Fruit fly (Drosophila melanogaster) whole organism, embryonic: ENCODE measurements around the gene Tsp96F.

Experiments used
- CG10274 ChIP-seq: fragments of 200-800 bp; sonication (Bioruptor generic); optimal IDR thresholded peaks from 3 replicates; lab custom pipeline; 2017; ENCODE audit warnings: missing biosample characterization, mild to moderate bottlenecking, missing genetic modification characterization
- CG10543 ChIP-seq: fragments of 200-800 bp; sonication (Bioruptor generic); optimal IDR thresholded peaks from 3 replicates; lab custom pipeline; 2017; ENCODE audit warnings: missing biosample characterization, mild to moderate bottlenecking, missing genetic modification characterization, moderate library complexity
- CG11696 ChIP-seq: fragments of 200-800 bp; sonication (Bioruptor generic); IDR thresholded peaks from 2 replicates; pipeline ENCODE4 v1.3.6; 2022; ENCODE audit warnings: missing biosample characterization, missing genetic modification characterization
- CG11723 ChIP-seq: fragments of 200-800 bp; sonication (Bioruptor generic); optimal IDR thresholded peaks from 2 replicates; lab custom pipeline; 2017; ENCODE audit warnings: missing biosample characterization, mild to moderate bottlenecking, missing genetic modification characterization
- CG12769 ChIP-seq: fragments of 200-800 bp; sonication (Bioruptor generic); optimal IDR thresholded peaks from 2 replicates; lab custom pipeline; 2019; ENCODE audit warnings: missing biosample characterization, mild to moderate bottlenecking, missing genetic modification characterization, moderate library complexity
- CG14710 ChIP-seq: fragments of 200-800 bp; sonication (Bioruptor generic); optimal IDR thresholded peaks from 3 replicates; lab custom pipeline; 2019; ENCODE audit warnings: missing biosample characterization, mild to moderate bottlenecking, missing genetic modification characterization, moderate library complexity
- CG1832 ChIP-seq: fragments of 200-800 bp; sonication (Bioruptor generic); optimal IDR thresholded peaks from 2 replicates; lab custom pipeline; 2017; ENCODE audit warnings: missing biosample characterization, mild to moderate bottlenecking, missing genetic modification characterization, inconsistent platforms
- CG2712 ChIP-seq: fragments of 200-800 bp; optimal IDR thresholded peaks from 3 replicates; lab custom pipeline; 2019; ENCODE audit warnings: missing biosample characterization, mild to moderate bottlenecking, missing genetic modification characterization, moderate library complexity
- CG30020 ChIP-seq: fragments of 200-800 bp; optimal IDR thresholded peaks from 2 replicates; lab custom pipeline; 2019; ENCODE audit warnings: missing biosample characterization, mild to moderate bottlenecking, missing genetic modification characterization, moderate library complexity
- CG3065 ChIP-seq: fragments of 200-800 bp; sonication (Bioruptor generic); optimal IDR thresholded peaks from 2 replicates; lab custom pipeline; 2016; ENCODE audit warnings: missing biosample characterization, missing genetic modification characterization
- CG32532 ChIP-seq: fragments of 200-800 bp; sonication (Bioruptor generic); IDR thresholded peaks from 2 replicates; pipeline ENCODE4 v1.3.6; 2022; ENCODE audit warnings: missing biosample characterization, missing genetic modification characterization
- CG3838 ChIP-seq: fragments of 200-800 bp; sonication (Bioruptor generic); optimal IDR thresholded peaks from 3 replicates; lab custom pipeline; 2016; ENCODE audit warnings: missing biosample characterization, missing genetic modification characterization
- CG4404 ChIP-seq: fragments of 200-800 bp; sonication (Bioruptor generic); IDR thresholded peaks from 2 replicates; pipeline ENCODE4 v1.3.6; 2022; ENCODE audit warnings: missing biosample characterization, missing genetic modification characterization
- CG6254 ChIP-seq: fragments of 200-800 bp; sonication (Bioruptor generic); optimal IDR thresholded peaks from 3 replicates; lab custom pipeline; 2017; ENCODE audit warnings: mild to moderate bottlenecking, missing biosample characterization, missing genetic modification reagents, missing genetic modification characterization
- CG6854 ChIP-seq: fragments of 200-800 bp; sonication (Bioruptor generic); optimal IDR thresholded peaks from 3 replicates; lab custom pipeline; 2017; ENCODE audit warnings: missing biosample characterization, mild to moderate bottlenecking, missing genetic modification characterization
- CG7963 ChIP-seq: fragments of 200-800 bp; sonication (Bioruptor generic); IDR thresholded peaks from 3 replicates; pipeline ENCODE4 v1.3.6; 2022; ENCODE audit warnings: missing biosample characterization, missing genetic modification characterization; ENCODE audit not compliant: partially characterized antibody
- CG8290 ChIP-seq, 3 experiments: fragments of 200-800 bp; sonication (Bioruptor generic); optimal IDR thresholded peaks; 2 replicates each; lab custom pipeline; 2016 to 2019; ENCODE audit warnings: missing biosample characterization in 3 of 3, missing genetic modification characterization in 3 of 3, mild to moderate bottlenecking in 2 of 3, moderate library complexity in 1 of 3
- Chrac-16 ChIP-seq: fragments of 200-800 bp; sonication (Bioruptor generic); optimal IDR thresholded peaks from 3 replicates; lab custom pipeline; 2016; ENCODE audit warnings: missing biosample characterization, missing genetic modification characterization
- Dad ChIP-seq: fragments of 200-800 bp; sonication (Bioruptor generic); optimal IDR thresholded peaks from 3 replicates; lab custom pipeline; 2016; ENCODE audit warnings: missing biosample characterization, missing genetic modification characterization
- Dbx ChIP-seq: fragments of 200-800 bp; sonication (Bioruptor generic); IDR thresholded peaks from 3 replicates; pipeline ENCODE4 v1.3.6; 2022; ENCODE audit warnings: missing biosample characterization, missing genetic modification characterization
- Dfd ChIP-seq, 2 experiments: fragments of >200 bp; optimal IDR thresholded peaks; 2 replicates each; lab custom pipeline; 2017; ENCODE audit warnings: missing biosample characterization in 2 of 2, missing genetic modification characterization in 2 of 2
- Lpt ChIP-seq: fragments of >200 bp; optimal IDR thresholded peaks from 2 replicates; lab custom pipeline; 2018; ENCODE audit warnings: missing biosample characterization, missing genetic modification characterization
- Mrtf ChIP-seq: fragments of 200-800 bp; sonication (Bioruptor generic); IDR thresholded peaks from 3 replicates; pipeline ENCODE4 v1.3.6; 2022; ENCODE audit warnings: missing biosample characterization, missing genetic modification characterization
- Optix ChIP-seq: fragments of 200-800 bp; sonication (Bioruptor generic); IDR thresholded peaks from 3 replicates; pipeline ENCODE4 v1.3.6; 2022; ENCODE audit warnings: missing biosample characterization, missing genetic modification characterization
- Side ChIP-seq: fragments of 200-800 bp; sonication (Bioruptor generic); optimal IDR thresholded peaks from 2 replicates; lab custom pipeline; 2016; ENCODE audit warnings: missing biosample characterization, missing genetic modification characterization
- Sin3A ChIP-seq: fragments of >200 bp; optimal IDR thresholded peaks from 2 replicates; lab custom pipeline; 2018
- Six4 ChIP-seq: fragments of 200-800 bp; sonication (Bioruptor generic); optimal IDR thresholded peaks from 2 replicates; lab custom pipeline; 2016; ENCODE audit warnings: missing biosample characterization, missing genetic modification characterization
- Vsx1 ChIP-seq: fragments of 200-800 bp; sonication (Bioruptor generic); optimal IDR thresholded peaks from 2 replicates; lab custom pipeline; 2017; ENCODE audit warnings: missing biosample characterization, mild to moderate bottlenecking, missing genetic modification characterization, missing genetic modification reagents
- ase ChIP-seq: fragments of 200-800 bp; sonication (Bioruptor generic); IDR thresholded peaks from 3 replicates; pipeline ENCODE4 v1.3.6; 2022; ENCODE audit warnings: missing biosample characterization, missing genetic modification characterization
- bsh ChIP-seq, 2 experiments: fragments of 200-800 bp; sonication (Bioruptor generic); optimal IDR thresholded peaks; 2 replicates each; lab custom pipeline; 2017 to 2018; ENCODE audit warnings: mild to moderate bottlenecking in 2 of 2, missing biosample characterization in 2 of 2, missing genetic modification characterization in 2 of 2, moderate library complexity in 1 of 2
- chm ChIP-seq: fragments of 200-800 bp; sonication (Bioruptor generic); IDR thresholded peaks from 2 replicates; pipeline ENCODE4 v1.3.6; 2022; ENCODE audit warnings: missing biosample characterization, missing genetic modification characterization
- dati ChIP-seq: fragments of 200-800 bp; sonication (Bioruptor generic); IDR thresholded peaks from 2 replicates; pipeline ENCODE4 v1.3.6; 2022; ENCODE audit warnings: missing biosample characterization, missing genetic modification characterization
- disco-r ChIP-seq: fragments of 200-800 bp; sonication (Bioruptor generic); optimal IDR thresholded peaks from 2 replicates; lab custom pipeline; 2016; ENCODE audit warnings: missing biosample characterization, missing genetic modification characterization
- ftz-f1 ChIP-seq: fragments of 200-800 bp; sonication (Bioruptor generic); optimal IDR thresholded peaks from 2 replicates; lab custom pipeline; 2016; ENCODE audit warnings: missing biosample characterization, missing genetic modification characterization
- ham ChIP-seq: fragments of 200-800 bp; sonication (Bioruptor generic); IDR thresholded peaks from 2 replicates; pipeline ENCODE4 v1.3.6; 2022; ENCODE audit warnings: missing biosample characterization, missing genetic modification characterization
- hb ChIP-seq: fragments of 200-800 bp; sonication (Bioruptor generic); IDR thresholded peaks from 3 replicates; pipeline ENCODE4 v1.3.6; 2022; ENCODE audit warnings: missing biosample characterization, missing genetic modification characterization; ENCODE audit not compliant: partially characterized antibody
- lov ChIP-seq, 2 experiments: fragments of 200-800 bp in 1 of 2; fragments of >200 bp in 1 of 2; sonication (Bioruptor generic) in 1 of 2; IDR thresholded peaks in 1 of 2; optimal IDR thresholded peaks in 1 of 2; 2 replicates in 1 of 2; 3 replicates in 1 of 2; pipeline versions ENCODE4 v1.3.6 to Lab custom; 2017 to 2022; ENCODE audit warnings: missing biosample characterization in 1 of 2, missing genetic modification characterization in 1 of 2
- odd ChIP-seq: fragments of 200-800 bp; sonication (Bioruptor generic); optimal IDR thresholded peaks from 2 replicates; lab custom pipeline; 2017; ENCODE audit warnings: missing biosample characterization, mild to moderate bottlenecking, missing genetic modification characterization
- pan ChIP-seq, 4 experiments: fragments of >200 bp in 3 of 4; fragments of 200-800 bp in 1 of 4; sonication (Bioruptor generic) in 1 of 4; optimal IDR thresholded peaks in 3 of 4; IDR thresholded peaks in 1 of 4; 2 replicates each; pipeline versions ENCODE4 v1.3.6 to Lab custom; 2017 to 2022; ENCODE audit warnings: missing biosample characterization in 2 of 4, missing genetic modification characterization in 2 of 4, mixed read lengths in 1 of 4
- psq ChIP-seq: fragments of 200-800 bp; sonication (Bioruptor generic); optimal IDR thresholded peaks from 2 replicates; lab custom pipeline; 2017; ENCODE audit warnings: missing biosample characterization, missing genetic modification characterization
- row ChIP-seq: fragments of 200-800 bp; sonication (Bioruptor generic); IDR thresholded peaks from 3 replicates; pipeline ENCODE4 v1.3.6; 2022; ENCODE audit warnings: missing biosample characterization, missing genetic modification characterization
- schlank ChIP-seq: fragments of 200-800 bp; sonication (Bioruptor generic); optimal IDR thresholded peaks from 2 replicates; lab custom pipeline; 2018; ENCODE audit warnings: missing biosample characterization, mild to moderate bottlenecking, missing genetic modification characterization
- slbo ChIP-seq: fragments of 200-800 bp; sonication (Bioruptor generic); IDR thresholded peaks from 2 replicates; pipeline ENCODE4 v1.3.6; 2022; ENCODE audit warnings: missing biosample characterization, missing genetic modification characterization
- slou ChIP-seq: fragments of 200-800 bp; sonication (Bioruptor generic); optimal IDR thresholded peaks from 3 replicates; lab custom pipeline; 2016; ENCODE audit warnings: missing biosample characterization, missing genetic modification characterization
- slp2 ChIP-seq: fragments of 200-800 bp; sonication (Bioruptor generic); optimal IDR thresholded peaks from 2 replicates; lab custom pipeline; 2016; ENCODE audit warnings: missing biosample characterization, missing genetic modification characterization
- tgo ChIP-seq: fragments of 200-800 bp; sonication (Bioruptor generic); IDR thresholded peaks from 3 replicates; pipeline ENCODE4 v1.3.6; 2022; ENCODE audit warnings: missing biosample characterization, missing genetic modification characterization
- tna ChIP-seq: fragments of 200-800 bp; sonication (Bioruptor generic); IDR thresholded peaks from 2 replicates; pipeline ENCODE4 v1.3.6; 2022; ENCODE audit warnings: missing biosample characterization, missing genetic modification characterization; ENCODE audit not compliant: partially characterized antibody
- unc-4 ChIP-seq: fragments of 200-800 bp; sonication (Bioruptor generic); IDR thresholded peaks from 2 replicates; pipeline ENCODE4 v1.3.6; 2022; ENCODE audit warnings: missing biosample characterization, missing genetic modification characterization; ENCODE audit not compliant: partially characterized antibody
- vfl ChIP-seq: fragments of 200-800 bp; sonication (Bioruptor generic); optimal IDR thresholded peaks from 2 replicates; lab custom pipeline; 2016; ENCODE audit warnings: missing biosample characterization, missing genetic modification characterization
- wor ChIP-seq: fragments of 200-800 bp; sonication (Bioruptor generic); IDR thresholded peaks from 2 replicates; pipeline ENCODE4 v1.3.6; 2022; ENCODE audit warnings: missing biosample characterization, missing genetic modification characterization

The Tsp96F gene

DNA sequence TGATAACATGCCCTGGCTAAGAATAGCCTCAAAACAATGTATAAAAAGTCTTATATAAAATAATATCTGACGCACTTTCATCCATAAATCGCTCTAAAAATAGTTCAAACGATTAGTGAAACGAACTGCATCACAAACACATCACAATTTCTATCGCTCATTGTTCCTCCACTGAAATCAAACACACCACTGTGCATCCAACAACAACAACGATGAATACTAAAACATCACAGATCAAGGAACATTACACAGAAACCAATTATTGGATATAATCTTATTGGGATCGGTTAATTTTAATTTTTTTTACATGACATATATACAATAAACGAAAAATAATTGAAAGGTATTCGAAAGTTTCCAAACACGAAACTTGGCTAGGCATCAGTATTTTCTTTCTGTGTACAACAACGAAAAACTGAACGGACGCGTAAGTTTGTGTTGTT lies 1.9 kb downstream of the Tsp96F start (continued):
- TF ChIP-seq chm (GFP tag; lab: Robert Waterston, UW) (no peak; the same call in 1 of the 2 replicates), slbo (peak; percentile 83), schlank (tag; lab: Kevin White, UChicago) (no peak), ham (GFP tag; lab: Robert Waterston, UW) (no peak), disco-r (GFP tag; lab: Kevin White, UChicago) (no peak), CG11723 (GFP tag; lab: Kevin White, UChicago) (peak; percentile 52), bsh (GFP tag; optimal IDR thresholded peaks at IDR 0.05; lab: Kevin White, UChicago) (peak in 1 of 2 experiments; percentile 92), CG3838 (peak; percentile 10), ftz-f1 (GFP tag; lab: Kevin White, UChicago) (no peak), row (peak; percentile 87), Chrac-16 (peak; percentile 75), CG30020 (tag; lab: Kevin White, UChicago) (no peak), tna (no peak), CG6254 (peak; percentile 63), lov (optimal IDR thresholded peaks at IDR 0.05; lab: Kevin White, UChicago) (no peak), lov (GFP tag; IDR thresholded peaks at IDR 0.05; lab: Robert Waterston, UW) (no peak; the same call in 2 of the 3 replicates), odd (GFP tag; lab: Kevin White, UChicago) (peak; percentile 37), Mrtf (GFP tag; lab: Robert Waterston, UW) (no peak; the same call in 2 of the 3 replicates), wor (GFP tag; lab: Robert Waterston, UW) (peak; percentile 74; the same call in 1 of the 2 replicates), tgo (peak; percentile 86), Dfd (GFP tag; optimal IDR thresholded peaks at IDR 0.05; lab: Kevin White, UChicago) (no peak), dati (GFP tag; lab: Robert Waterston, UW) (no peak), CG2712 (tag; lab: Kevin White, UChicago) (peak; percentile 88), pan (optimal IDR thresholded peaks at IDR 0.05; lab: Kevin White, UChicago) (no peak), pan (GFP tag; optimal IDR thresholded peaks at IDR 0.05 in 1 of 2, IDR thresholded peaks at IDR 0.05 in 1 of 2) (peak in 1 of 2 experiments; percentile 85), hb (GFP tag; lab: Robert Waterston, UW) (no peak), Six4 (peak; percentile 73), slp2 (GFP tag; lab: Kevin White, UChicago) (peak; percentile 67), CG3065 (GFP tag; lab: Kevin White, UChicago) (peak; percentile 21), Side (GFP tag; lab: Kevin White, UChicago) (peak; percentile 43), unc-4 (GFP tag; lab: Robert Waterston, UW) (no peak), CG8290 (GFP tag; optimal IDR thresholded peaks at IDR 0.05; lab: Kevin White, UChicago) (peak; percentile 56), CG8290 (tag; optimal IDR thresholded peaks at IDR 0.05; lab: Kevin White, UChicago) (peak in 1 of 2 experiments; percentile 79), ase (peak; percentile 77), vfl (GFP tag; lab: Kevin White, UChicago) (peak; percentile 36), CG7963 (GFP tag; lab: Robert Waterston, UW) (no peak), Sin3A (lab: Kevin White, UChicago) (no peak), Dbx (GFP tag; lab: Robert Waterston, UW) (no peak), Vsx1 (GFP tag; lab: Kevin White, UChicago) (no peak), CG11696 (GFP tag; lab: Robert Waterston, UW) (no peak; the same call in 1 of the 2 replicates), CG14710 (tag; lab: Kevin White, UChicago) (peak; percentile 74), CG12769 (tag; lab: Kevin White, UChicago) (peak; percentile 90), Lpt (GFP tag; lab: Kevin White, UChicago) (no peak), slou (GFP tag; lab: Kevin White, UChicago) (peak; percentile 41), Dad (peak; percentile 47), psq (no peak), CG10274 (GFP tag; lab: Kevin White, UChicago) (peak; percentile 12), CG4404 (GFP tag; lab: Robert Waterston, UW) (no peak), CG32532 (GFP tag; lab: Robert Waterston, UW) (peak; percentile 86; the same call in 1 of the 2 replicates), CG10543 (GFP tag; lab: Kevin White, UChicago) (no peak), Optix (no peak), CG6854 (GFP tag; lab: Kevin White, UChicago) (peak; percentile 57), CG1832 (GFP tag; lab: Kevin White, UChicago) (no peak)
